Worm (Caenorhabditis elegans) whole organism, L4/young adult: ENCODE measurements around the gene lec-5.
"Not testable (repeated sequence)": the region's sequence is repeated elsewhere in the genome, so short reads cannot be mapped to it uniquely, and the experiment has no call there.

Experiments
- W03F9.2 ChIP-seq: fragments of 150-350 bp; optimal IDR thresholded peaks from 2 replicates; lab custom pipeline; 2014; ENCODE audit warnings: missing biosample characterization, missing genetic modification characterization
- dao-5 ChIP-seq: sonication (generic microtip); optimal IDR thresholded peaks from 2 replicates; lab custom pipeline; 2016; ENCODE audit warnings: missing genotype, missing genetic modification characterization, moderate library complexity, missing compliant biosample characterization
- him-1 ChIP-seq: sonication (generic microtip); optimal IDR thresholded peaks from 2 replicates; lab custom pipeline; 2016; ENCODE audit warnings: missing genotype, missing genetic modification reagents, missing genetic modification characterization, missing compliant biosample characterization

Gene lec-5

ce11 chrII:5836153-5836719 is 4.7 kb downstream of the lec-5 start, which contains the start of gene fzo-1:
Gene fzo-1 (minus strand): TSS chrII:5836203.
- no peak for TF ChIP-seq dao-5 (tag; lab: Kevin White, UChicago)
- TF ChIP-seq W03F9.2 (tag; lab: Kevin White, UChicago) = peak; percentile 34

- TF ChIP-seq dao-5 (tag; lab: Kevin White, UChicago) (no peak), W03F9.2 (tag; lab: Kevin White, UChicago) (no peak), him-1 (tag; lab: Kevin White, UChicago) (no peak)
These were observed 5.8 kb downstream of the lec-5 start for ce11 chrII:5835146-5835545.

- TF ChIP-seq him-1 (tag; lab: Kevin White, UChicago) = no peak
- no peak for TF ChIP-seq W03F9.2 (tag; lab: Kevin White, UChicago)
- TF ChIP-seq dao-5 (tag; lab: Kevin White, UChicago) = no peak
These were observed 7.8 kb downstream of the lec-5 start, which contains the start of gene gtap-1 for ce11 chrII:5833136-5833535. Gene gtap-1 (minus strand): TSS chrII:5833236.

- no peak for TF ChIP-seq dao-5 (tag; lab: Kevin White, UChicago)
- TF ChIP-seq him-1 (tag; lab: Kevin White, UChicago) = no peak
- TF ChIP-seq W03F9.2 (tag; lab: Kevin White, UChicago) = no peak
These were observed 9.5 kb downstream of the lec-5 start for ce11 chrII:5831373-5831772.

- no peak for TF ChIP-seq him-1 (tag; lab: Kevin White, UChicago)
- no peak for TF ChIP-seq W03F9.2 (tag; lab: Kevin White, UChicago)
- TF ChIP-seq dao-5 (tag; lab: Kevin White, UChicago) = no peak
These were observed 10.9 kb downstream of the lec-5 start, which contains the start of gene col-74 for ce11 chrII:5829940-5830424. Gene col-74 (plus strand): TSS chrII:5830374.

- TF ChIP-seq him-1 (tag; lab: Kevin White, UChicago) = no peak
- TF ChIP-seq W03F9.2 (tag; lab: Kevin White, UChicago) = no peak
- no peak for TF ChIP-seq dao-5 (tag; lab: Kevin White, UChicago)
These were observed 12.4 kb downstream of the lec-5 start, which contains the start of gene ZK1248.11 for ce11 chrII:5828486-5828885. Gene ZK1248.11 (minus strand): TSS chrII:5828586.

ce11 chrII:5827364-5827763 is 13.5 kb downstream of the lec-5 start, which contains the start of gene tbc-2:
Gene tbc-2 (minus strand): TSS chrII:5827443.
- TF ChIP-seq W03F9.2 (tag; lab: Kevin White, UChicago) (no peak), dao-5 (tag; lab: Kevin White, UChicago) (no peak), him-1 (tag; lab: Kevin White, UChicago) (no peak)

- TF ChIP-seq dao-5 (tag; lab: Kevin White, UChicago) (no peak), W03F9.2 (tag; lab: Kevin White, UChicago) (no peak), him-1 (tag; lab: Kevin White, UChicago) (no peak)
These were observed 20.6 kb downstream of the lec-5 start, which contains the start of gene ehs-1 for ce11 chrII:5820282-5820762. Gene ehs-1 (plus strand): TSS chrII:5820712.

- TF ChIP-seq him-1 (tag; lab: Kevin White, UChicago) (no peak), W03F9.2 (tag; lab: Kevin White, UChicago) (peak; percentile 61)
These were observed 21.2 kb downstream of the lec-5 start for ce11 chrII:5819655-5820054.

- no peak for TF ChIP-seq him-1 (tag; lab: Kevin White, UChicago)
- no peak for TF ChIP-seq dao-5 (tag; lab: Kevin White, UChicago)
- no peak for TF ChIP-seq W03F9.2 (tag; lab: Kevin White, UChicago)
These were observed 22.6 kb downstream of the lec-5 start, which contains the start of gene ZK1248.4 for ce11 chrII:5818298-5818697. Gene ZK1248.4 (plus strand): TSS chrII:5818598.

ce11 chrII:5816346-5816745 is 24.6 kb downstream of the lec-5 start, which contains the start of gene ZK1248.20:
Gene ZK1248.20 (plus strand): TSS chrII:5816646.
- TF ChIP-seq dao-5 (tag; lab: Kevin White, UChicago) = no peak
- TF ChIP-seq him-1 (tag; lab: Kevin White, UChicago) = no peak
- TF ChIP-seq W03F9.2 (tag; lab: Kevin White, UChicago) = no peak

ce11 chrII:5815382-5815781 is 25.5 kb downstream of the lec-5 start, which contains the start of gene wago-5:
Gene wago-5 (minus strand): TSS chrII:5815482.
- not testable (repeated sequence) for TF ChIP-seq dao-5, W03F9.2, him-1 (tag; lab: Kevin White, UChicago)

ce11 chrII:5810230-5810629 is 30.7 kb downstream of the lec-5 start, which contains the start of the genes msp-64 and ZK1248.5:
Gene msp-64 (minus strand): TSS chrII:5810330.
Gene ZK1248.5 (plus strand): TSS chrII:5810514.
- TF ChIP-seq dao-5 (tag; lab: Kevin White, UChicago) (no peak), him-1 (tag; lab: Kevin White, UChicago) (no peak), W03F9.2 (tag; lab: Kevin White, UChicago) (no peak)
